Fruit fly (Drosophila melanogaster) S2 (cell line): ENCODE results near the gene tal-1A.

Experiments used
- CG8478 ChIP-seq: fragments of >200 bp; optimal IDR thresholded peaks from 2 replicates; lab custom pipeline; 2018
- CTCF ChIP-seq, 2 experiments: fragments of >200 bp; optimal IDR thresholded peaks; 2 replicates each; lab custom pipeline; 2018

- TF ChIP-seq CTCF (optimal IDR thresholded peaks at IDR 0.05; lab: Kevin White, UChicago): peak in 1 of 2 experiments; percentile 46
- no peak for TF ChIP-seq CG8478 (lab: Kevin White, UChicago)
Measured at dm6 chr3R:13837807-13838206, 24.9 kb downstream of the tal-1A start, which contains the start of gene Nsf2.
